Worm (Caenorhabditis elegans) whole organism, young adult: ENCODE measurements around the gene T15H9.5.

Experiments
- aptf-3 ChIP-seq: fragments of 200-800 bp; sonication (Bioruptor generic); IDR thresholded peaks from 2 replicates; pipeline ENCODE4 v1.3.6; 2022; ENCODE audit warnings: missing genetic modification characterization, missing compliant biosample characterization
- cebp-2 ChIP-seq: fragments of 200-800 bp; sonication (Bioruptor generic); IDR thresholded peaks from 2 replicates; pipeline ENCODE4 v1.3.6; 2022; ENCODE audit warnings: missing genetic modification characterization, missing compliant biosample characterization
- ceh-27 ChIP-seq: fragments of 200-800 bp; sonication (Bioruptor generic); optimal IDR thresholded peaks from 2 replicates; lab custom pipeline; 2018; ENCODE audit warnings: mild to moderate bottlenecking, missing genetic modification characterization, moderate library complexity, missing compliant biosample characterization
- ets-4 ChIP-seq: fragments of 200-800 bp; sonication (Bioruptor generic); optimal IDR thresholded peaks from 2 replicates; lab custom pipeline; 2018; ENCODE audit warnings: mild to moderate bottlenecking, missing genetic modification characterization, missing compliant biosample characterization
- madf-3 ChIP-seq: fragments of 200-800 bp; sonication (Bioruptor generic); IDR thresholded peaks from 2 replicates; pipeline ENCODE4 v1.3.6; 2022; ENCODE audit warnings: missing genetic modification reagents, missing genetic modification characterization, missing compliant biosample characterization
- somi-1 ChIP-seq: fragments of 200-800 bp; sonication (Bioruptor generic); optimal IDR thresholded peaks from 2 replicates; lab custom pipeline; 2018; ENCODE audit warnings: mild to moderate bottlenecking, missing genetic modification characterization, missing compliant biosample characterization

DNA sequence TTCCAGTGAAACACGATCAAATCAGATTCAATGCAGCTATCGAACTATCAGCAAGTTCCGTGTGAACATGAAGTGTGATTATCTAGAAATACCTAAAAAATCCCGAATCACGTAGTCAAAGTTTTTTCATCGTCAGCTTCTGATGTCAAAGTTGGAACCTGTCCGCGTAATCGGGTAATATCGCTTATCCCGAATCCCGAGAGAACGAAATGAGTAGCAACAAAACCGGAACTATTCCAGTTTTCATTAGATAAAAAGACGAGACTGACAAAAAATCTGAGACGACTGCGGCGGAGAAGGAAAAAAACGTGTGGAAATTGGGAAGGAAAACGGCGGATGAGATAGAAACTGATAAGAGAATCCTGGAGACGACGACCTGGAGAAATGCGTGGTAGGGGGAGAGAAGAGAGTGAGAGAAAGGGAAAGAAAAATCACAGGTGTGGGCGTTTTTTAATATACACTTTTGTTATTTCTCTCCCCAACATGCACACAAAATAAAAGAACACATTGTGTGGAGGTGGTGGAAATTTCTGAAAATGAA lies 8.8 kb upstream of the T15H9.5 start:
- no peak for TF ChIP-seq aptf-3 (GFP tag; lab: Robert Waterston, UW)
- TF ChIP-seq somi-1, result no peak
- no peak for TF ChIP-seq madf-3 (GFP tag; lab: Robert Waterston, UW)
- no peak for TF ChIP-seq ceh-27 (GFP tag; lab: Kevin White, UChicago)
- TF ChIP-seq ets-4, result no peak
- TF ChIP-seq cebp-2 (GFP tag; lab: Robert Waterston, UW), result no peak
